Worm (Caenorhabditis elegans): ENCODE results near the gene K08C7.1.

K08C7.1 gene

DNA sequence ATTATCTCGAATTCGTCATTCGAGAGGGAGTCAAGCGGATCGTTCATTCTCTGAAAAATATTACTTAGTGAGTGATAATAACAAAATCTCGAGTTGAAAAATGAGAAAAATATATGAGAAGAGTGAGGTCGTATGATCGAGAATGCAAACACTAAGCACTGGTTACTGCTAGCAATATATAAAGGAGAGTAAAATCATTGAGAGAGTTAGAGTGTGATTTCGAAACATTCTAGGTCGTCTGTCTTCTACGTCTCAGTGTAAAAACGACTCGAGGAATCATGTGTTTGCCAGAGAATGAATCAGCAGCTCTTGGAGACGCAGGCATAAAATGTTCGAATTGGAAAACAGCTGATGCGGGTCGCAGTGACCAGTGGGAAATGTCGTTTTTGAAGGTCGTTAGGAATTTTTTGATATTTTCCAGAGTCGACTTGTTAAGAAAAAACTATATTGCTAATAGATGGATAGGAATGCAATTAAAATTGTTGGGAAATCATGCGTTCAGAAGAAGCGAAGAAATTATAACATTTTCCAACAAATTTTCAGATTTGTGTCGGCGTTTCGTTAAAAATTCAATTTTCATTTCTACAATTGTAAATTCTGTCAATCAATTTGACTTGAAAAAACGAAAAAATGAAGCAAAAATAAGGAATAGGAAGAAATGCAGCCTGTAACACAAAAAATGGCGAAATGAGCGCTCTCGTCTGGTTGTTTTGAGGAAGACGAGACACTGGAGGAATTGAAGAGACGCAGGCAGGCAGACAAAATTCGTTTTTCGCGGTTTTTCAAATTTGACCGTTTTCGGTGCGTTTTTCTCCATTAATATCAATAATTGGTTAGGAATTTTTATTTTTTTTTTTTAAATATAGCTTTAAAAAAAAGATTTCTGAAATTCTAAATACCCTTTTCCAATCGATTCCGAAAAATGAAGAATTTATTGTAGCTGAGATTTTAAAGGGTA is 40.7 kb downstream of the K08C7.1 start, which contains the start of gene allo-1 (continued):
- peak in 2 of 6 experiments; percentile 46 to 77 for TF ChIP-seq elt-3 (tag; optimal IDR thresholded peaks at IDR 0.05)
- peak; percentile 46 for TF ChIP-seq xbp-1 (tag; optimal IDR thresholded peaks at IDR 0.05)
- no peak for TF ChIP-seq ceh-63 (GFP tag; optimal IDR thresholded peaks at IDR 0.05)
- no peak for TF ChIP-seq ztf-4 (tag; optimal IDR thresholded peaks at IDR 0.05)
- no peak for TF ChIP-seq egl-13 (tag; optimal IDR thresholded peaks at IDR 0.05)
- peak; percentile 67 for TF ChIP-seq nhr-11 (tag; optimal IDR thresholded peaks at IDR 0.05)
- TF ChIP-seq skn-1 (tag; optimal IDR thresholded peaks at IDR 0.05) = peak; percentile 71
- TF ChIP-seq lir-3 (tag; optimal IDR thresholded peaks at IDR 0.05; ENCODE audit: poor library complexity) = peak; percentile 40
- TF ChIP-seq lsy-2 (tag; optimal IDR thresholded peaks at IDR 0.05) = peak; percentile 66 to 86
- peak; percentile 70 for TF ChIP-seq nhr-19 (GFP tag; conservative IDR thresholded peaks at IDR 0.05)
- no peak for TF ChIP-seq sptf-1 (tag; optimal IDR thresholded peaks at IDR 0.05)
- TF ChIP-seq irx-1 (tag; optimal IDR thresholded peaks at IDR 0.05) = peak; percentile 22
- peak; percentile 86 for TF ChIP-seq unc-130 (tag; optimal IDR thresholded peaks at IDR 0.05)
- peak; percentile 48 for TF ChIP-seq pag-3 (tag; optimal IDR thresholded peaks at IDR 0.05; ENCODE audit: borderline replicate concordance, insufficient read depth)
- peak; percentile 52 for TF ChIP-seq hpl-2 (GFP tag; optimal IDR thresholded peaks at IDR 0.05)
- peak; percentile 37 for TF ChIP-seq grh-1 (GFP tag; IDR thresholded peaks at IDR 0.05)
- TF ChIP-seq nhr-90 (tag; optimal IDR thresholded peaks at IDR 0.05; ENCODE audit: poor library complexity) = peak; percentile 30
- TF ChIP-seq elt-2 (tag; optimal IDR thresholded peaks at IDR 0.05) = peak; percentile 32
- TF ChIP-seq lin-35 (GFP tag; optimal IDR thresholded peaks at IDR 0.05) = peak; percentile 79 to 90
- no peak for TF ChIP-seq C34B4.2 (tag; optimal IDR thresholded peaks at IDR 0.05)
- peak; percentile 75 for TF ChIP-seq snu-23 (GFP tag; optimal IDR thresholded peaks at IDR 0.05)
- peak; percentile 2 for TF ChIP-seq zip-4 (GFP tag; optimal IDR thresholded peaks at IDR 0.05)
- TF ChIP-seq efl-1 (optimal IDR thresholded peaks at IDR 0.05) = peak; percentile 65 to 90
- TF ChIP-seq efl-1 (GFP tag; optimal IDR thresholded peaks at IDR 0.05 in 1 of 2) = peak; percentile 90 to 99

DNA sequence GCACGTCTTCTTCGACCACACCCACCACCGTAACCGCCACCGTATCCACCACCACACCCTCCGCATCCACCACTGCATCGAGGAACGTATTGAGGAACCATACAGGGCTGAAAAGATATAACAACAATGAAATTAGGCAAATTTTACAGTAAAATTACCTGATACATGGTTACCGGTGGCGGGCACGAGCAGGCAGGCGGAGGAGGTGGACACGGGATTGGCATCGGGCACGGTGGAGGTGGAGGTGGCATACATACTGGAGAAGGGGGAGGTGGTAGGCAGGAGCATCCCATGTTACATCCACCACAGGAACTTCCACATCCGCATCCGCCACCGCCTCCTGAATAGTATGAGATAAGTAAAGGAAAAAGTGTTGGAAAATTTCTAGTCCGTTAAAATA is 41.9 kb downstream of the K08C7.1 start:
- TF ChIP-seq fkh-8 (tag; optimal IDR thresholded peaks at IDR 0.05) = no peak
- TF ChIP-seq nhr-85 (tag) = no peak
- TF ChIP-seq lin-39 (tag; optimal IDR thresholded peaks at IDR 0.05) = no peak
- TF ChIP-seq mef-2 (tag; optimal IDR thresholded peaks at IDR 0.05) = no peak
- TF ChIP-seq zip-4 (GFP tag; optimal IDR thresholded peaks at IDR 0.05) = no peak
- no peak for TF ChIP-seq pax-3 (tag; optimal IDR thresholded peaks at IDR 0.05)
- no peak for TF ChIP-seq ztf-4 (tag; optimal IDR thresholded peaks at IDR 0.05)
- no peak for TF ChIP-seq nhr-28 (tag; optimal IDR thresholded peaks at IDR 0.05)
- no peak for TF ChIP-seq mdl-1 (tag; optimal IDR thresholded peaks at IDR 0.05)
- no peak for TF ChIP-seq unc-30 (tag; optimal IDR thresholded peaks at IDR 0.05)
- TF ChIP-seq sox-4 (tag; optimal IDR thresholded peaks at IDR 0.05) = no peak
- no peak for TF ChIP-seq elt-2 (tag; optimal IDR thresholded peaks at IDR 0.05)
- no peak for TF ChIP-seq nhr-77 (tag; optimal IDR thresholded peaks at IDR 0.05)
- no peak for TF ChIP-seq nhr-11 (tag; optimal IDR thresholded peaks at IDR 0.05)
- TF ChIP-seq ama-1 (optimal IDR thresholded peaks at IDR 0.05) = no peak

DNA sequence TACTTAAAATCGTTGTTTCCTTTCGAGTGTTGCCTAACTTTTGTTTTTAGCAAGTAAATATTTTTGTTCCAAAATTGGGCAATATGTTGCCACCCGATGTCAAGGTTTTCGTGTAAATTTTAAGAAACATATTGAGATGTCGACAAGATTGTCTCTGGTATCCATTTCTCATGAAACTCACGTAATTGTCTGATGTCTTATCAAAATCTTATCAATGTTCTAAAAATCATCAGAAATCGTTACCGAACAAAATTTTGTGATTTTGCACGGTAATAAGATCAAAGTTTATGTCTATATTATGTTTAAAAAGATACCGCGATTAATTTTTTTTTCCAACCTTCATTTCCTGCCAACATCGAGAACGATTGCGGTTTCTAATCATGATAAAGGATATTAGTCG is 42.4 kb downstream of the K08C7.1 start:
- no peak for TF ChIP-seq sup-37 (GFP tag; optimal IDR thresholded peaks at IDR 0.05)
- no peak for TF ChIP-seq irx-1 (tag; optimal IDR thresholded peaks at IDR 0.05)
- no peak for TF ChIP-seq pax-3 (tag; optimal IDR thresholded peaks at IDR 0.05)
- TF ChIP-seq aha-1 (tag; optimal IDR thresholded peaks at IDR 0.05) = no peak
- TF ChIP-seq ceh-63 (GFP tag; optimal IDR thresholded peaks at IDR 0.05) = no peak
- TF ChIP-seq nhr-11 (tag; optimal IDR thresholded peaks at IDR 0.05) = no peak
- no peak for TF ChIP-seq ama-1 (optimal IDR thresholded peaks at IDR 0.05)
- no peak for TF ChIP-seq unc-30 (tag; optimal IDR thresholded peaks at IDR 0.05)
- no peak for TF ChIP-seq lsy-2 (tag; optimal IDR thresholded peaks at IDR 0.05)
- TF ChIP-seq nhr-28 (tag; optimal IDR thresholded peaks at IDR 0.05) = no peak
- no peak for TF ChIP-seq C04F5.9 (tag; optimal IDR thresholded peaks at IDR 0.05)
- TF ChIP-seq Y116A8C.19 (tag; optimal IDR thresholded peaks at IDR 0.05; ENCODE audit: borderline replicate concordance) = no peak
- TF ChIP-seq mep-1 (tag; optimal IDR thresholded peaks at IDR 0.05) = no peak
- no peak for TF ChIP-seq tbx-2 (tag; optimal IDR thresholded peaks at IDR 0.05)
- TF ChIP-seq elt-2 (tag; optimal IDR thresholded peaks at IDR 0.05) = no peak
- TF ChIP-seq lin-13 (GFP tag; optimal IDR thresholded peaks at IDR 0.05) = no peak
- no peak for TF ChIP-seq hlh-4 (tag; optimal IDR thresholded peaks at IDR 0.05)
- TF ChIP-seq vab-15 (tag; optimal IDR thresholded peaks at IDR 0.05) = no peak
- no peak for TF ChIP-seq fos-1 (tag; optimal IDR thresholded peaks at IDR 0.05)
- no peak for TF ChIP-seq ceh-88 (GFP tag; IDR thresholded peaks at IDR 0.05)
